Fruit fly (Drosophila melanogaster): ENCODE measurements around the gene Gr22f.

The Gr22f gene

dm6 chr2L:1722260-1722659 lies 34.0 kb downstream of the Gr22f start:
- TF ChIP-seq cic (GFP tag; optimal IDR thresholded peaks at IDR 0.05) (peak; percentile 29), Mnt (GFP tag; optimal IDR thresholded peaks at IDR 0.05) (peak; percentile 10), ovo (GFP tag; optimal IDR thresholded peaks at IDR 0.05) (no peak)

dm6 chr2L:1720846-1721506 lies 35.3 kb downstream of the Gr22f start:
- TF ChIP-seq CG1620 (GFP tag; optimal IDR thresholded peaks at IDR 0.05), result no peak
- TF ChIP-seq CG7101 (tag; optimal IDR thresholded peaks at IDR 0.05), result no peak
- TF ChIP-seq Mnt (GFP tag; optimal IDR thresholded peaks at IDR 0.05), result peak; percentile 16
- TF ChIP-seq bab1 (GFP tag; optimal IDR thresholded peaks at IDR 0.05), result no peak
- TF ChIP-seq CG11617 (GFP tag; optimal IDR thresholded peaks at IDR 0.05), result no peak
- TF ChIP-seq CG14711 (tag; optimal IDR thresholded peaks at IDR 0.05), result no peak
- TF ChIP-seq cic (GFP tag; optimal IDR thresholded peaks at IDR 0.05), result peak; percentile 81
- peak; percentile 38 for TF ChIP-seq CG12768 (GFP tag; optimal IDR thresholded peaks at IDR 0.05)

dm6 chr2L:1719971-1720370 lies 36.3 kb downstream of the Gr22f start:
- no peak for TF ChIP-seq bab1 (GFP tag; optimal IDR thresholded peaks at IDR 0.05)
- TF ChIP-seq ovo (GFP tag; optimal IDR thresholded peaks at IDR 0.05), result no peak
- TF ChIP-seq cnc (optimal IDR thresholded peaks at IDR 0.05), result no peak
- no peak for TF ChIP-seq toe (GFP tag; optimal IDR thresholded peaks at IDR 0.05)
- no peak for TF ChIP-seq Mnt (GFP tag; optimal IDR thresholded peaks at IDR 0.05)
- no peak for TF ChIP-seq CG11617 (GFP tag; optimal IDR thresholded peaks at IDR 0.05)
- TF ChIP-seq Clk (GFP tag; optimal IDR thresholded peaks at IDR 0.05), result no peak
- no peak for TF ChIP-seq CG7045 (GFP tag; optimal IDR thresholded peaks at IDR 0.05)

DNA sequence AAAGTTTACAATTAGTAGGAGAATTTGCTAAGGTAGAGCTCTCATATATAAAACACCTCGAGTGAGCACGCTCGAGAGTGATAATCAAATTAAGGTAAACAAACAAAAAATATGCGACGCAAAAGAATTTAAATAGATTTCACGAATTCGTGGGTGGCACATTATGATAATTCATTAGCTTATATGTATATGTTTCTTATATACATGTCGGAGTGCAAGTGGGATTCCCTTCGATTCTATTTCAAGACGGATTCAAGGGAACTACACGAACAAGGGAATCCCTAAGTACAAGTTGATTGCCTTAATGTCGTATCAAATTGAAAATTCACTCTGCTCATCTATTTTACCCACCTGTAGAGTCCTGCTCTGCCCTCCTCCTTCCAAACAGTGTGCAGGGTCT lies 39.0 kb downstream of the Gr22f start:
- TF ChIP-seq CG5204 (GFP tag; optimal IDR thresholded peaks at IDR 0.05) (no peak), Clk (GFP tag; optimal IDR thresholded peaks at IDR 0.05) (no peak), cic (GFP tag; optimal IDR thresholded peaks at IDR 0.05) (no peak), CG11617 (GFP tag; optimal IDR thresholded peaks at IDR 0.05) (no peak)

DNA sequence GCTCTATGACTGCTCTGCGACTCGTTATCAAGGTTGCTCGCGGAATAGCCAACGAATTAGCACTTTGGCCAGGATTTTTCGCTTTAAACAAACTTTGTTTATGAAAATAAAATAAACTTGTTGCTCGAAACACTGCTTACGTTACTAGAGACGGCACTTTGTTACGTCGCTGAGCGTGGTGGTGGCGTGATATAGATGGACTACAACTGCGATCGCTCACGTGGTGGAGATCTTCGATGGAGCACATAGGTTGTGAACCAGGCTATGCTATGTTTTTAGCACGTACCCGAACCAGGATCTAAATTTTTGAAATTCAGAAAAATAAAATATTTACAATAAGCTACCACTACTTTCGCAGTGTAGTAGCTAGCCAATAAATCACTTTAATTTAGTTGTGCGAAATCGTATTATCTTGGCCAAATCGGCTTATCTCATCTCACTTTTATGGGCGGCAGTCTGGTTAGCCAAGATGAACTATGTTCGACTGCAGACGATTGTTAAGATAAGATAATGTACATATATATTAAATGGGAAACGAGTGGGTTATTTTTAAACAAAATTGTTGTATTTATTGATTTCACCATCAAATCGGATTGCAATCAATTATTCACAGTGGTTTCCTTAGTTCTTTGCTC lies 40.4 kb downstream of the Gr22f start, which contains the start of gene frtz:
Gene frtz (minus strand): TSS at position 153 of the 635 bp plus-strand sequence.
- no peak for TF ChIP-seq CG14711 (tag; optimal IDR thresholded peaks at IDR 0.05)
- no peak for TF ChIP-seq ovo (GFP tag; optimal IDR thresholded peaks at IDR 0.05)
- TF ChIP-seq CG1620 (GFP tag; optimal IDR thresholded peaks at IDR 0.05), result no peak
- no peak for TF ChIP-seq toe (GFP tag; optimal IDR thresholded peaks at IDR 0.05)
- no peak for TF ChIP-seq kay (GFP tag; ENCODE audit: borderline replicate concordance)
- TF ChIP-seq CG7101 (tag; optimal IDR thresholded peaks at IDR 0.05), result no peak
- peak; percentile 18 for TF ChIP-seq CG11617 (GFP tag; optimal IDR thresholded peaks at IDR 0.05)
- TF ChIP-seq bab1 (GFP tag; optimal IDR thresholded peaks at IDR 0.05), result peak; percentile 38
- peak; percentile 39 for TF ChIP-seq Mnt (GFP tag; optimal IDR thresholded peaks at IDR 0.05)
- TF ChIP-seq CG12768 (GFP tag; optimal IDR thresholded peaks at IDR 0.05), result no peak
- no peak for TF ChIP-seq Crg-1 (GFP tag; optimal IDR thresholded peaks at IDR 0.05)
- no peak for TF ChIP-seq CG33017 (tag; optimal IDR thresholded peaks at IDR 0.05)
- no peak for TF ChIP-seq Clk (GFP tag; optimal IDR thresholded peaks at IDR 0.05)
- no peak for TF ChIP-seq pad (GFP tag; optimal IDR thresholded peaks at IDR 0.05)
- TF ChIP-seq cic (GFP tag; optimal IDR thresholded peaks at IDR 0.05), result no peak

dm6 chr2L:1710224-1710623 lies 46.0 kb downstream of the Gr22f start, which contains the start of the genes CG17660 and mRpL48:
TSS of gene CG17660 (minus strand) at chr2L:1710421.
TSS of gene mRpL48 (plus strand) at chr2L:1710462.
- TF ChIP-seq pad (GFP tag; optimal IDR thresholded peaks at IDR 0.05), result no peak
- TF ChIP-seq bab1 (GFP tag; optimal IDR thresholded peaks at IDR 0.05), result peak; percentile 32
- no peak for TF ChIP-seq Hr96 (GFP tag; optimal IDR thresholded peaks at IDR 0.05)
- TF ChIP-seq CG12768 (GFP tag; optimal IDR thresholded peaks at IDR 0.05), result no peak
- no peak for TF ChIP-seq tj (GFP tag; optimal IDR thresholded peaks at IDR 0.05)
- peak; percentile 17 for TF ChIP-seq CG7101 (tag; optimal IDR thresholded peaks at IDR 0.05)
- TF ChIP-seq CG7045 (GFP tag; optimal IDR thresholded peaks at IDR 0.05), result no peak
- TF ChIP-seq cic (GFP tag; optimal IDR thresholded peaks at IDR 0.05), result peak; percentile 22
- TF ChIP-seq CG11617 (GFP tag; optimal IDR thresholded peaks at IDR 0.05), result peak; percentile 33
- no peak for TF ChIP-seq Clk (GFP tag; optimal IDR thresholded peaks at IDR 0.05)
- no peak for TF ChIP-seq CG5204 (GFP tag; optimal IDR thresholded peaks at IDR 0.05)
- peak; percentile 62 for TF ChIP-seq Mnt (GFP tag; optimal IDR thresholded peaks at IDR 0.05)
- TF ChIP-seq toe (GFP tag; optimal IDR thresholded peaks at IDR 0.05), result no peak
- peak; percentile 19 for TF ChIP-seq CG1620 (GFP tag; optimal IDR thresholded peaks at IDR 0.05)
- peak; percentile 10 for TF ChIP-seq CG14711 (tag; optimal IDR thresholded peaks at IDR 0.05)
- TF ChIP-seq cnc (optimal IDR thresholded peaks at IDR 0.05), result no peak
- peak; percentile 40 for TF ChIP-seq ovo (GFP tag; optimal IDR thresholded peaks at IDR 0.05)

dm6 chr2L:1709316-1709715 lies 46.9 kb downstream of the Gr22f start:
- TF ChIP-seq CG14711 (tag; optimal IDR thresholded peaks at IDR 0.05) (no peak), CG12768 (GFP tag; optimal IDR thresholded peaks at IDR 0.05) (no peak), Hr96 (GFP tag; optimal IDR thresholded peaks at IDR 0.05) (no peak), CG7101 (tag; optimal IDR thresholded peaks at IDR 0.05) (no peak), tj (GFP tag; optimal IDR thresholded peaks at IDR 0.05) (no peak), Crg-1 (GFP tag; optimal IDR thresholded peaks at IDR 0.05) (no peak), cnc (optimal IDR thresholded peaks at IDR 0.05) (no peak), ovo (GFP tag; optimal IDR thresholded peaks at IDR 0.05) (no peak), toe (GFP tag; optimal IDR thresholded peaks at IDR 0.05) (no peak)

All from whole organism, adult.